Fruit fly (Drosophila melanogaster) whole organism, embryonic: Measurements from ENCODE around the gene CG42592.

Source experiments
- CG1024 ChIP-seq: fragments of 200-800 bp; sonication (Bioruptor generic); IDR thresholded peaks from 2 replicates; pipeline ENCODE4 v1.3.6; 2022; ENCODE audit warnings: missing biosample characterization, missing genetic modification characterization
- CG10654 ChIP-seq: fragments of 200-800 bp; sonication (Bioruptor generic); optimal IDR thresholded peaks from 2 replicates; lab custom pipeline; 2016; ENCODE audit warnings: missing biosample characterization, missing genetic modification characterization
- CG11085 ChIP-seq: fragments of 200-800 bp; sonication (Bioruptor generic); IDR thresholded peaks from 2 replicates; pipeline ENCODE4 v1.3.6; 2022; ENCODE audit warnings: missing biosample characterization, missing genetic modification characterization
- CG13775 ChIP-seq: fragments of 200-800 bp; sonication (Bioruptor generic); optimal IDR thresholded peaks from 3 replicates; lab custom pipeline; 2017; ENCODE audit warnings: missing biosample characterization, mild to moderate bottlenecking, missing genetic modification characterization
- CG14667 ChIP-seq: fragments of 200-800 bp; sonication (Bioruptor generic); IDR thresholded peaks from 2 replicates; pipeline ENCODE4 v1.3.6; 2022; ENCODE audit warnings: missing biosample characterization, missing genetic modification characterization
- CG15073 ChIP-seq: fragments of 200-800 bp; sonication (Bioruptor generic); optimal IDR thresholded peaks from 2 replicates; lab custom pipeline; 2016; ENCODE audit warnings: missing biosample characterization, missing genetic modification characterization
- CG17359 ChIP-seq: fragments of 200-800 bp; sonication (Bioruptor generic); optimal IDR thresholded peaks from 3 replicates; lab custom pipeline; 2018; ENCODE audit warnings: missing biosample characterization, mild to moderate bottlenecking, missing genetic modification characterization, moderate library complexity
- CG17802 ChIP-seq: fragments of 200-800 bp; sonication (Bioruptor generic); optimal IDR thresholded peaks from 2 replicates; lab custom pipeline; 2018; ENCODE audit warnings: missing biosample characterization, mild to moderate bottlenecking, missing genetic modification characterization, moderate library complexity
- CG18764 ChIP-seq: fragments of 200-800 bp; sonication (Bioruptor generic); optimal IDR thresholded peaks from 3 replicates; lab custom pipeline; 2016; ENCODE audit warnings: missing biosample characterization, missing genetic modification characterization
- CG2199 ChIP-seq: fragments of 200-800 bp; sonication (Bioruptor generic); IDR thresholded peaks from 3 replicates; pipeline ENCODE4 v1.3.6; 2022; ENCODE audit warnings: missing biosample characterization, missing genetic modification characterization
- CG3065 ChIP-seq: fragments of 200-800 bp; sonication (Bioruptor generic); optimal IDR thresholded peaks from 2 replicates; lab custom pipeline; 2016; ENCODE audit warnings: missing biosample characterization, missing genetic modification characterization
- CG31441 ChIP-seq: fragments of 200-800 bp; sonication (Bioruptor generic); IDR thresholded peaks from 2 replicates; pipeline ENCODE4 v1.3.6; 2022; ENCODE audit warnings: missing biosample characterization, missing genetic modification characterization
- CG42726 ChIP-seq: fragments of 200-800 bp; sonication (Bioruptor generic); IDR thresholded peaks from 2 replicates; pipeline ENCODE4 v1.3.6; 2022; ENCODE audit warnings: missing biosample characterization, missing genetic modification characterization; ENCODE audit not compliant: partially characterized antibody
- CG6272 ChIP-seq: fragments of 200-800 bp; sonication (Bioruptor generic); IDR thresholded peaks from 2 replicates; pipeline ENCODE4 v1.3.6; 2022; ENCODE audit warnings: missing biosample characterization, missing genetic modification characterization
- CG7357 ChIP-seq: fragments of 200-800 bp; sonication (Bioruptor generic); IDR thresholded peaks from 3 replicates; pipeline ENCODE4 v1.3.6; 2022; ENCODE audit warnings: missing biosample characterization, missing genetic modification characterization
- CG8281 ChIP-seq: fragments of 200-800 bp; sonication (Bioruptor generic); optimal IDR thresholded peaks from 2 replicates; lab custom pipeline; 2018; ENCODE audit warnings: missing biosample characterization, mild to moderate bottlenecking, missing genetic modification characterization, moderate library complexity
- CG8478 ChIP-seq: fragments of >200 bp; optimal IDR thresholded peaks from 2 replicates; lab custom pipeline; 2018
- CG8765 ChIP-seq: fragments of 200-800 bp; sonication (Bioruptor generic); IDR thresholded peaks from 2 replicates; pipeline ENCODE4 v1.3.6; 2022; ENCODE audit warnings: missing biosample characterization, missing genetic modification characterization
- CG9609 ChIP-seq: fragments of 200-800 bp; sonication (Bioruptor generic); optimal IDR thresholded peaks from 3 replicates; lab custom pipeline; 2016; ENCODE audit warnings: missing biosample characterization, missing genetic modification characterization
- Dek ChIP-seq: fragments of 200-800 bp; sonication (Bioruptor generic); optimal IDR thresholded peaks from 3 replicates; lab custom pipeline; 2019; ENCODE audit warnings: missing biosample characterization, mild to moderate bottlenecking, missing genetic modification characterization, moderate library complexity
- Elba2 ChIP-seq: fragments of 200-800 bp; sonication (Bioruptor generic); optimal IDR thresholded peaks from 3 replicates; lab custom pipeline; 2016; ENCODE audit warnings: missing biosample characterization, missing genetic modification characterization
- GATAe ChIP-seq: fragments of 200-800 bp; sonication (Bioruptor generic); conservative IDR thresholded peaks from 2 replicates; pipeline ENCODE4 v1.3.6; 2022; ENCODE audit warnings: missing biosample characterization, missing genetic modification characterization
- Hand ChIP-seq: fragments of 200-800 bp; sonication (Bioruptor generic); optimal IDR thresholded peaks from 2 replicates; lab custom pipeline; 2017; ENCODE audit warnings: mild to moderate bottlenecking, missing biosample characterization, missing genetic modification reagents, missing genetic modification characterization
- Hr39 ChIP-seq: fragments of >200 bp; optimal IDR thresholded peaks from 2 replicates; lab custom pipeline; 2017
- Med ChIP-seq: fragments of 200-800 bp; sonication (Bioruptor generic); peaks from one replicate; lab custom pipeline; 2016; ENCODE audit warnings: missing biosample characterization, missing genetic modification characterization, mild to moderate bottlenecking, inconsistent platforms, moderate library complexity
- Mes4 ChIP-seq: fragments of 200-800 bp; sonication (Bioruptor generic); optimal IDR thresholded peaks from 2 replicates; lab custom pipeline; 2016; ENCODE audit warnings: missing biosample characterization, missing genetic modification characterization
- Mrtf ChIP-seq: fragments of 200-800 bp; sonication (Bioruptor generic); IDR thresholded peaks from 3 replicates; pipeline ENCODE4 v1.3.6; 2022; ENCODE audit warnings: missing biosample characterization, missing genetic modification characterization
- NC2β ChIP-seq: fragments of 200-800 bp; sonication (Bioruptor generic); optimal IDR thresholded peaks from 2 replicates; lab custom pipeline; 2016; ENCODE audit warnings: missing biosample characterization, missing genetic modification characterization
- NK7.1 ChIP-seq: fragments of 200-800 bp; sonication (Bioruptor generic); optimal IDR thresholded peaks from 3 replicates; lab custom pipeline; 2016; ENCODE audit warnings: missing biosample characterization, missing genetic modification characterization
- Stat92E ChIP-seq, 3 experiments: fragments of >200 bp in 2 of 3; fragments of 200-800 bp in 1 of 3; sonication (Bioruptor generic) in 1 of 3; optimal IDR thresholded peaks; 2 replicates each; lab custom pipeline; 2017 to 2019; ENCODE audit warnings: missing biosample characterization in 3 of 3, missing genetic modification characterization in 3 of 3, mild to moderate bottlenecking in 1 of 3, moderate library complexity in 1 of 3
- ap ChIP-seq: fragments of 200-800 bp; sonication (Bioruptor generic); IDR thresholded peaks from 2 replicates; pipeline ENCODE4 v1.3.6; 2022; ENCODE audit warnings: missing biosample characterization, missing genetic modification characterization
- bigmax ChIP-seq: fragments of 200-800 bp; sonication (Bioruptor generic); optimal IDR thresholded peaks from 2 replicates; lab custom pipeline; 2018; ENCODE audit warnings: missing biosample characterization, mild to moderate bottlenecking, missing genetic modification characterization
- cas ChIP-seq: fragments of 200-800 bp; sonication (Bioruptor generic); IDR thresholded peaks from 2 replicates; pipeline ENCODE4 v1.3.6; 2022; ENCODE audit warnings: missing biosample characterization, missing genetic modification characterization
- dmrt99B ChIP-seq: fragments of 200-800 bp; sonication (Bioruptor generic); optimal IDR thresholded peaks from 2 replicates; lab custom pipeline; 2018; ENCODE audit warnings: missing biosample characterization, mild to moderate bottlenecking, missing genetic modification characterization, moderate library complexity
- eyg ChIP-seq: fragments of 200-800 bp; sonication (Bioruptor generic); optimal IDR thresholded peaks from 3 replicates; lab custom pipeline; 2016; ENCODE audit warnings: missing biosample characterization, missing genetic modification characterization
- ftz-f1 ChIP-seq: fragments of 200-800 bp; sonication (Bioruptor generic); optimal IDR thresholded peaks from 2 replicates; lab custom pipeline; 2016; ENCODE audit warnings: missing biosample characterization, missing genetic modification characterization
- gcm2 ChIP-seq: fragments of 200-800 bp; sonication (Bioruptor generic); optimal IDR thresholded peaks from 2 replicates; lab custom pipeline; 2016; ENCODE audit warnings: missing biosample characterization, missing genetic modification characterization
- gem ChIP-seq: fragments of 200-800 bp; sonication (Bioruptor generic); optimal IDR thresholded peaks from 2 replicates; lab custom pipeline; 2019; ENCODE audit warnings: missing biosample characterization, mild to moderate bottlenecking, missing genetic modification characterization, moderate library complexity
- grau ChIP-seq: fragments of 200-800 bp; optimal IDR thresholded peaks from 3 replicates; lab custom pipeline; 2019; ENCODE audit warnings: missing biosample characterization, mild to moderate bottlenecking, missing genetic modification characterization, moderate library complexity
- h ChIP-seq: fragments of >200 bp; optimal IDR thresholded peaks from 2 replicates; lab custom pipeline; 2017
- hkb ChIP-seq, 2 experiments: fragments of 200-800 bp in 1 of 2; fragments of >200 bp in 1 of 2; sonication (Bioruptor generic) in 1 of 2; IDR thresholded peaks in 1 of 2; optimal IDR thresholded peaks in 1 of 2; 2 replicates each; pipeline versions ENCODE4 v1.3.6 to Lab custom; 2017 to 2022; ENCODE audit warnings: missing biosample characterization in 1 of 2, missing genetic modification characterization in 1 of 2
- lola ChIP-seq, 3 experiments: fragments of >200 bp in 2 of 3; fragments of 200-800 bp in 1 of 3; sonication (Bioruptor generic) in 1 of 3; optimal IDR thresholded peaks; 2 replicates each; lab custom pipeline; 2017 to 2019; ENCODE audit warnings: missing biosample characterization in 3 of 3, missing genetic modification characterization in 3 of 3, mild to moderate bottlenecking in 1 of 3, moderate library complexity in 1 of 3
- phol ChIP-seq: fragments of 200-800 bp; sonication (Bioruptor generic); optimal IDR thresholded peaks from 3 replicates; lab custom pipeline; 2018; ENCODE audit warnings: missing biosample characterization, mild to moderate bottlenecking, missing genetic modification characterization, moderate library complexity
- pita ChIP-seq: fragments of 200-800 bp; sonication (Bioruptor generic); optimal IDR thresholded peaks from 2 replicates; lab custom pipeline; 2017; ENCODE audit warnings: missing biosample characterization, mild to moderate bottlenecking, missing genetic modification characterization
- ranshi ChIP-seq: fragments of 200-800 bp; sonication (Bioruptor generic); IDR thresholded peaks from 2 replicates; pipeline ENCODE4 v1.3.6; 2022; ENCODE audit warnings: missing biosample characterization, missing genetic modification characterization
- schlank ChIP-seq: fragments of 200-800 bp; sonication (Bioruptor generic); optimal IDR thresholded peaks from 2 replicates; lab custom pipeline; 2018; ENCODE audit warnings: missing biosample characterization, mild to moderate bottlenecking, missing genetic modification characterization
- sens-2 ChIP-seq: fragments of 200-800 bp; sonication (Bioruptor generic); IDR thresholded peaks from 2 replicates; pipeline ENCODE4 v1.3.6; 2022; ENCODE audit warnings: missing biosample characterization, missing genetic modification characterization
- sisA ChIP-seq: fragments of 200-800 bp; sonication (Bioruptor generic); IDR thresholded peaks from 2 replicates; pipeline ENCODE4 v1.3.6; 2022; ENCODE audit warnings: missing biosample characterization, missing genetic modification characterization
- slou ChIP-seq: fragments of 200-800 bp; sonication (Bioruptor generic); optimal IDR thresholded peaks from 3 replicates; lab custom pipeline; 2016; ENCODE audit warnings: missing biosample characterization, missing genetic modification characterization
- z ChIP-seq: fragments of 200-800 bp; sonication (Bioruptor generic); IDR thresholded peaks from 3 replicates; pipeline ENCODE4 v1.3.6; 2022; ENCODE audit warnings: missing biosample characterization, missing genetic modification characterization

CG42592 gene

DNA sequence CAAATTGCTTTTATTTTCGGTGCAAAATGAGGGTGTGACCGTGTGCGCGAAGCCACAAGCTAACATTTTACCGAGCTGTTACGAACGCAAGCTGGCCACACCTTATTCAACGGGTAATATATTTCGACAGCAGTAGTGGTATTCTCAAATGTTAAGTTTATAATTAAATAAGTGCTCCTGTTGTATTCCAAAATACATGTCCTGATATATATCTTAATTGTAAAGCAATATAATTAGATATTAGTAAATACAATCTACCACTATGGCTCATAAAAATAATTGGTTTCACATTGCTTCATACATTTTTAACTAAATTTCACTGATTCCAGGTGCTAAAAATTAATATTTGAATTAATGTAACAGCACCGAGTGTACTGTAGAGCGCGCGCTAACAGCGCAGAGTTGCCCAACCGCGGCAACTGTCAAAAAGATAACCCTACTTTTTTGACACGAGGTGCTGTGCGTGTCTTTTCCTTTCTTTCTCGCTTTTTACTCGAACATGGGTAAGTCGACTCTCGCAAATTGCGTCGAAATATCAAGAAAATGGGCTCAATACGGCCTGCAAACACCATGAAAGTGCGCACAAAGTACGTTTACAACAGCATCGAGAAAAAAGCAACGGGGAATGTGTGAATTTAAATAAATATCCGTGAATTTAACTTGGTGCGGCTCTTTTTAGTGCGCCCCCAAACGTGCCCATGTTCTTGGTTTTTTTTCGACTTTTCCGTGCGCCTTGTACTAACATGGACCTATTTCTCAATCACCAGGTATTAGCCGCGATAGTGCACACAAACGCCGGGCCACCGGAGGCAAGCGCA is 25.6 kb upstream of the CG42592 start, which contains the start of the genes CG15514 and RpS8 (continued):
- no peak for TF ChIP-seq CG42726 (GFP tag; lab: Robert Waterston, UW)
- TF ChIP-seq slou (GFP tag; lab: Kevin White, UChicago), result no peak
- no peak for TF ChIP-seq dmrt99B
- peak; percentile 90 for TF ChIP-seq Med (GFP tag; lab: Kevin White, UChicago)
- no peak for TF ChIP-seq CG8765 (GFP tag; lab: Robert Waterston, UW)
- peak; percentile 78 for TF ChIP-seq Mes4 (GFP tag; lab: Kevin White, UChicago)
- TF ChIP-seq CG8478 (lab: Kevin White, UChicago), result no peak
- no peak for TF ChIP-seq ftz-f1 (GFP tag; lab: Kevin White, UChicago)
- 0 out of 2 replicates have a peak, but pooled peaks have one; percentile 5 for TF ChIP-seq CG1024 (GFP tag; lab: Robert Waterston, UW)
- TF ChIP-seq CG17359 (tag; lab: Kevin White, UChicago), result peak; percentile 57
- TF ChIP-seq pita (GFP tag; lab: Kevin White, UChicago), result no peak
- TF ChIP-seq NK7.1 (GFP tag; lab: Kevin White, UChicago), result peak; percentile 1
- no peak for TF ChIP-seq CG6272
- no peak for TF ChIP-seq sens-2
- no peak for TF ChIP-seq gcm2 (GFP tag; lab: Kevin White, UChicago)
- peak; percentile 39 for TF ChIP-seq eyg (GFP tag; lab: Kevin White, UChicago)
- TF ChIP-seq CG3065 (GFP tag; lab: Kevin White, UChicago), result no peak
- TF ChIP-seq NC2β, result peak; percentile 93
- peak; percentile 7; the same call in 1 of the 2 replicates for TF ChIP-seq sisA (GFP tag; lab: Robert Waterston, UW)
- TF ChIP-seq Hand (GFP tag; lab: Kevin White, UChicago), result no peak
- no peak for TF ChIP-seq CG8281 (tag; lab: Kevin White, UChicago)
- TF ChIP-seq phol (tag; lab: Kevin White, UChicago), result peak; percentile 75
- peak; percentile 50; the same call in 1 of the 2 replicates for TF ChIP-seq CG31441
- no peak for TF ChIP-seq Hr39
- TF ChIP-seq ranshi (GFP tag; lab: Robert Waterston, UW), result 0 out of 2 replicates have a peak, but pooled peaks have one; percentile 26
- TF ChIP-seq CG14667, result no peak
- peak; percentile 77 for TF ChIP-seq hkb (optimal IDR thresholded peaks at IDR 0.05; lab: Kevin White, UChicago)
- peak; percentile 11; the same call in 1 of the 2 replicates for TF ChIP-seq hkb (GFP tag; IDR thresholded peaks at IDR 0.05; lab: Robert Waterston, UW)
- peak; percentile 100 for TF ChIP-seq bigmax (GFP tag; lab: Kevin White, UChicago)
- no peak for TF ChIP-seq GATAe (GFP tag; lab: Robert Waterston, UW)
- TF ChIP-seq Elba2 (GFP tag; lab: Kevin White, UChicago), result peak; percentile 50
- TF ChIP-seq cas, result no peak
- no peak for TF ChIP-seq Stat92E (GFP tag; optimal IDR thresholded peaks at IDR 0.05; lab: Kevin White, UChicago)
- peak; percentile 67 for TF ChIP-seq CG13775 (GFP tag; lab: Kevin White, UChicago)
- TF ChIP-seq ap (GFP tag; lab: Robert Waterston, UW), result no peak
- no peak for TF ChIP-seq gem (tag; lab: Kevin White, UChicago)
- peak; percentile 18 for TF ChIP-seq CG18764
- TF ChIP-seq CG2199 (GFP tag; lab: Robert Waterston, UW), result no peak
- TF ChIP-seq CG17802 (tag; lab: Kevin White, UChicago), result peak; percentile 33
- TF ChIP-seq Dek (tag; lab: Kevin White, UChicago), result peak; percentile 45
- TF ChIP-seq CG7357 (GFP tag; lab: Robert Waterston, UW), result no peak
- TF ChIP-seq CG10654 (GFP tag; lab: Kevin White, UChicago), result peak; percentile 51
- no peak for TF ChIP-seq CG9609
- no peak for TF ChIP-seq z (GFP tag; lab: Robert Waterston, UW)
- TF ChIP-seq h, result no peak
- TF ChIP-seq Mrtf, result no peak
- TF ChIP-seq lola (GFP tag; optimal IDR thresholded peaks at IDR 0.05; lab: Kevin White, UChicago), result peak in 1 of 3 experiments; percentile 55
- no peak for TF ChIP-seq CG15073 (GFP tag; lab: Kevin White, UChicago)
- TF ChIP-seq schlank, result peak; percentile 41
- TF ChIP-seq grau (tag; lab: Kevin White, UChicago), result peak; percentile 64
- no peak for TF ChIP-seq CG11085 (GFP tag; lab: Robert Waterston, UW)
